Worm (Caenorhabditis elegans) whole organism, early embryonic: ENCODE results near the gene srlf-22.

Experiments used
- B0310.2 ChIP-seq: sonication (generic microtip); optimal IDR thresholded peaks from 2 replicates; lab custom pipeline; 2016; ENCODE audit warnings: mild to moderate bottlenecking, missing genetic modification characterization, missing compliant biosample characterization
- F13C5.2 ChIP-seq: sonication (generic microtip); optimal IDR thresholded peaks from 2 replicates; lab custom pipeline; 2017; ENCODE audit warnings: mild to moderate bottlenecking, missing genetic modification characterization, inconsistent platforms, missing compliant biosample characterization
- aly-1 ChIP-seq: sonication (generic microtip); optimal IDR thresholded peaks from 2 replicates; lab custom pipeline; 2016; ENCODE audit warnings: missing genetic modification characterization, missing compliant biosample characterization
- ama-1 ChIP-seq: fragments of 150-350 bp; optimal IDR thresholded peaks from 2 replicates; lab custom pipeline; 2014
- ceh-13 ChIP-seq: fragments of 200-800 bp; sonication (Bioruptor generic); optimal IDR thresholded peaks from 2 replicates; lab custom pipeline; 2018; ENCODE audit warnings: mild to moderate bottlenecking, missing genetic modification characterization, missing compliant biosample characterization
- ceh-36 ChIP-seq: sonication (generic microtip); optimal IDR thresholded peaks from 2 replicates; lab custom pipeline; 2016; ENCODE audit warnings: missing genetic modification characterization, inconsistent platforms, missing compliant biosample characterization
- ets-7 ChIP-seq: sonication (generic microtip); optimal IDR thresholded peaks from 2 replicates; lab custom pipeline; 2016; ENCODE audit warnings: missing genotype, missing genetic modification characterization, missing compliant biosample characterization
- flt-1 ChIP-seq: fragments of 200-800 bp; sonication (Bioruptor generic); IDR thresholded peaks from 2 replicates; pipeline ENCODE4 v1.3.6; 2022; ENCODE audit warnings: missing genetic modification characterization, missing compliant biosample characterization
- hmbx-1 ChIP-seq: sonication (generic microtip); optimal IDR thresholded peaks from 2 replicates; lab custom pipeline; 2016; ENCODE audit warnings: mild to moderate bottlenecking, missing genetic modification characterization, missing compliant biosample characterization
- hmg-4 ChIP-seq: fragments of 200-800 bp; sonication (Bioruptor generic); optimal IDR thresholded peaks from 2 replicates; lab custom pipeline; 2018; ENCODE audit warnings: mild to moderate bottlenecking, missing genetic modification characterization, missing compliant biosample characterization
- hnd-1 ChIP-seq: sonication (generic microtip); optimal IDR thresholded peaks from 2 replicates; lab custom pipeline; 2016; ENCODE audit warnings: missing genetic modification characterization, missing compliant biosample characterization
- pes-1 ChIP-seq: fragments of 200-800 bp; sonication (Bioruptor generic); IDR thresholded peaks from 2 replicates; pipeline ENCODE4 v1.3.6; 2022; ENCODE audit warnings: missing genetic modification reagents, missing genetic modification characterization, missing compliant biosample characterization
- scrt-1 ChIP-seq: fragments of 200-800 bp; sonication (Bioruptor generic); IDR thresholded peaks from 2 replicates; pipeline ENCODE4 v1.3.6; 2022; ENCODE audit warnings: missing genetic modification characterization, missing compliant biosample characterization
- sea-1 ChIP-seq: fragments of 200-800 bp; sonication (Bioruptor generic); conservative IDR thresholded peaks from 2 replicates; pipeline ENCODE4 v1.3.6; 2022; ENCODE audit warnings: missing genetic modification characterization, missing compliant biosample characterization
- tbx-11 ChIP-seq: fragments of 200-800 bp; sonication (Bioruptor generic); IDR thresholded peaks from 2 replicates; pipeline ENCODE4 v1.3.6; 2022; ENCODE audit warnings: missing genetic modification characterization, missing compliant biosample characterization
- tbx-37 ChIP-seq: fragments of 200-800 bp; sonication (Bioruptor generic); conservative IDR thresholded peaks from 2 replicates; pipeline ENCODE4 v1.3.6; 2022; ENCODE audit warnings: missing genetic modification reagents, missing genetic modification characterization, missing compliant biosample characterization
- tra-4 ChIP-seq: sonication (generic microtip); optimal IDR thresholded peaks from 2 replicates; lab custom pipeline; 2017; ENCODE audit warnings: missing genetic modification characterization, missing compliant biosample characterization

srlf-22 gene

ce11 chrV:884324-884723 is 6.6 kb upstream of the srlf-22 start, which contains the start of gene srj-38:
Gene srj-38 (minus strand): TSS chrV:884424.
- no peak for TF ChIP-seq hnd-1 (tag; lab: Kevin White, UChicago)

ce11 chrV:889216-889615 is 1.7 kb upstream of the srlf-22 start, which contains the start of gene T02B11.6:
Gene T02B11.6 (minus strand): TSS chrV:889316.
- no peak for TF ChIP-seq ceh-36 (tag; lab: Kevin White, UChicago)
- no peak for TF ChIP-seq aly-1 (tag; lab: Kevin White, UChicago)
- no peak for TF ChIP-seq hnd-1 (tag; lab: Kevin White, UChicago)
- TF ChIP-seq hmbx-1 (tag; lab: Kevin White, UChicago), result no peak

- TF ChIP-seq scrt-1 (GFP tag; lab: Robert Waterston, UW) (no peak), hmg-4 (GFP tag; lab: Kevin White, UChicago) (no peak), ets-7 (tag; lab: Kevin White, UChicago) (no peak), hnd-1 (tag; lab: Kevin White, UChicago) (no peak), ceh-13 (GFP tag; lab: Kevin White, UChicago) (no peak), ceh-36 (tag; lab: Kevin White, UChicago) (no peak), tbx-37 (GFP tag; lab: Robert Waterston, UW) (no peak), pes-1 (GFP tag; lab: Robert Waterston, UW) (no peak), ama-1 (lab: Kevin White, UChicago) (no peak), sea-1 (GFP tag; lab: Robert Waterston, UW) (no peak), tra-4 (tag; lab: Kevin White, UChicago) (no peak), tbx-11 (GFP tag; lab: Robert Waterston, UW) (no peak), flt-1 (no peak), F13C5.2 (tag; lab: Kevin White, UChicago) (no peak)
Measured at ce11 chrV:890423-890822, 512 bp upstream of the srlf-22 start, which contains the start of gene srlf-21. Gene srlf-21 (minus strand): TSS chrV:890523.

ce11 chrV:893437-894018 is 2.6 kb downstream of the srlf-22 start, which contains the start of the genes srlf-23 and srlf-20:
Gene srlf-23 (minus strand): TSS chrV:893537.
Gene srlf-20 (plus strand): TSS chrV:893968.
- TF ChIP-seq ets-7 (tag; lab: Kevin White, UChicago), result no peak
- TF ChIP-seq scrt-1 (GFP tag; lab: Robert Waterston, UW), result no peak
- TF ChIP-seq flt-1, result no peak
- no peak for TF ChIP-seq tbx-11 (GFP tag; lab: Robert Waterston, UW)
- TF ChIP-seq ceh-13 (GFP tag; lab: Kevin White, UChicago), result no peak
- no peak for TF ChIP-seq tra-4 (tag; lab: Kevin White, UChicago)
- no peak for TF ChIP-seq ceh-36 (tag; lab: Kevin White, UChicago)
- no peak for TF ChIP-seq hnd-1 (tag; lab: Kevin White, UChicago)
- TF ChIP-seq aly-1 (tag; lab: Kevin White, UChicago), result no peak
- no peak for TF ChIP-seq ama-1 (lab: Kevin White, UChicago)
- TF ChIP-seq B0310.2 (tag; lab: Kevin White, UChicago), result no peak
- TF ChIP-seq tbx-37 (GFP tag; lab: Robert Waterston, UW), result no peak
- no peak for TF ChIP-seq pes-1 (GFP tag; lab: Robert Waterston, UW)
- TF ChIP-seq F13C5.2 (tag; lab: Kevin White, UChicago), result no peak

- TF ChIP-seq hmbx-1 (tag; lab: Kevin White, UChicago), result no peak
- no peak for TF ChIP-seq B0310.2 (tag; lab: Kevin White, UChicago)
- no peak for TF ChIP-seq hmg-4 (GFP tag; lab: Kevin White, UChicago)
- no peak for TF ChIP-seq hnd-1 (tag; lab: Kevin White, UChicago)
Measured at ce11 chrV:899087-899486, 8.2 kb downstream of the srlf-22 start, which contains the start of gene nas-32. Gene nas-32 (minus strand): TSS chrV:899187.

- TF ChIP-seq B0310.2 (tag; lab: Kevin White, UChicago) (no peak), ets-7 (tag; lab: Kevin White, UChicago) (no peak), aly-1 (tag; lab: Kevin White, UChicago) (no peak), ceh-36 (tag; lab: Kevin White, UChicago) (no peak), sea-1 (GFP tag; lab: Robert Waterston, UW) (no peak), tbx-11 (GFP tag; lab: Robert Waterston, UW) (no peak), flt-1 (no peak), ama-1 (lab: Kevin White, UChicago) (no peak), hnd-1 (tag; lab: Kevin White, UChicago) (no peak), F13C5.2 (tag; lab: Kevin White, UChicago) (no peak)
Measured at ce11 chrV:903460-903859, 12.5 kb downstream of the srlf-22 start, which contains the start of gene fmo-5. Gene fmo-5 (minus strand): TSS chrV:903665.

- TF ChIP-seq scrt-1 (GFP tag; lab: Robert Waterston, UW), result no peak
- TF ChIP-seq F13C5.2 (tag; lab: Kevin White, UChicago), result peak; percentile 62
Measured at ce11 chrV:904232-904983, 13.5 kb downstream of the srlf-22 start, which contains the start of gene trm-2A. Gene trm-2A (plus strand): TSS chrV:904963.
